Worm (Caenorhabditis elegans) whole organism, late embryonic: Measurements from ENCODE around the gene C41G11.1.

Source experiments
- C08G9.2 ChIP-seq: sonication (generic microtip); optimal IDR thresholded peaks from 2 replicates; lab custom pipeline; 2016; ENCODE audit warnings: mild to moderate bottlenecking, missing genetic modification characterization, moderate library complexity, missing compliant biosample characterization
- C38D4.7 ChIP-seq: fragments of 200-800 bp; sonication (Bioruptor generic); optimal IDR thresholded peaks from 2 replicates; lab custom pipeline; 2018; ENCODE audit warnings: mild to moderate bottlenecking, missing genetic modification characterization, moderate library complexity, missing compliant biosample characterization
- K02D7.2 ChIP-seq: sonication (generic microtip); optimal IDR thresholded peaks from 2 replicates; lab custom pipeline; 2017; ENCODE audit warnings: mild to moderate bottlenecking, missing genetic modification characterization, missing compliant biosample characterization
- T23F11.4 ChIP-seq: fragments of 200-800 bp; sonication (Bioruptor generic); optimal IDR thresholded peaks from 2 replicates; lab custom pipeline; 2018; ENCODE audit warnings: mild to moderate bottlenecking, missing genetic modification characterization, missing compliant biosample characterization
- ama-1 ChIP-seq: fragments of 150-350 bp; optimal IDR thresholded peaks from 2 replicates; lab custom pipeline; 2014
- ceh-14 ChIP-seq: sonication (generic microtip); optimal IDR thresholded peaks from 2 replicates; lab custom pipeline; 2016; ENCODE audit warnings: missing genotype, missing genetic modification characterization, missing compliant biosample characterization
- ceh-19 ChIP-seq: fragments of 200-800 bp; sonication (Bioruptor generic); optimal IDR thresholded peaks from 2 replicates; lab custom pipeline; 2018; ENCODE audit warnings: mild to moderate bottlenecking, missing genetic modification characterization, missing compliant biosample characterization
- ceh-2 ChIP-seq: sonication (generic microtip); optimal IDR thresholded peaks from 2 replicates; lab custom pipeline; 2016; ENCODE audit warnings: missing genotype, missing genetic modification characterization, missing compliant biosample characterization
- ceh-22 ChIP-seq: sonication (generic microtip); optimal IDR thresholded peaks from 2 replicates; lab custom pipeline; 2017; ENCODE audit warnings: missing biosample characterization, missing genetic modification characterization
- ceh-31 ChIP-seq: sonication (generic microtip); optimal IDR thresholded peaks from 2 replicates; lab custom pipeline; 2016; ENCODE audit warnings: missing genetic modification characterization, missing compliant biosample characterization
- ceh-34 ChIP-seq: sonication (generic microtip); optimal IDR thresholded peaks from 2 replicates; lab custom pipeline; 2016; ENCODE audit warnings: mild to moderate bottlenecking, missing genetic modification characterization, missing compliant biosample characterization
- ceh-9 ChIP-seq: sonication (generic microtip); optimal IDR thresholded peaks from 2 replicates; lab custom pipeline; 2016; ENCODE audit warnings: mild to moderate bottlenecking, missing genetic modification characterization, inconsistent platforms, missing compliant biosample characterization
- che-1 ChIP-seq: sonication (generic microtip); optimal IDR thresholded peaks from 2 replicates; lab custom pipeline; 2016; ENCODE audit warnings: mild to moderate bottlenecking, missing genetic modification characterization, missing compliant biosample characterization
- dmd-4 ChIP-seq: sonication (generic microtip); optimal IDR thresholded peaks from 2 replicates; lab custom pipeline; 2016; ENCODE audit warnings: borderline replicate concordance, missing genetic modification characterization, missing compliant biosample characterization
- elt-4 ChIP-seq: sonication (generic microtip); optimal IDR thresholded peaks from 2 replicates; lab custom pipeline; 2016; ENCODE audit warnings: missing genetic modification characterization, missing compliant biosample characterization
- ets-4 ChIP-seq: sonication (generic microtip); optimal IDR thresholded peaks from 2 replicates; lab custom pipeline; 2016; ENCODE audit warnings: missing genetic modification characterization, missing compliant biosample characterization
- eyg-1 ChIP-seq: sonication (generic microtip); optimal IDR thresholded peaks from 2 replicates; lab custom pipeline; 2016; ENCODE audit warnings: missing genotype, missing genetic modification characterization, missing compliant biosample characterization
- fax-1 ChIP-seq: sonication (generic microtip); optimal IDR thresholded peaks from 2 replicates; lab custom pipeline; 2016; ENCODE audit warnings: missing genotype, missing genetic modification characterization, missing compliant biosample characterization
- hlh-13 ChIP-seq: fragments of 200-800 bp; sonication (Bioruptor generic); optimal IDR thresholded peaks from 2 replicates; lab custom pipeline; 2018; ENCODE audit warnings: mild to moderate bottlenecking, missing genetic modification characterization, missing compliant biosample characterization
- hlh-30 ChIP-seq: sonication (generic microtip); optimal IDR thresholded peaks from 2 replicates; lab custom pipeline; 2017; ENCODE audit warnings: antibody characterized with exemption, missing genetic modification characterization, missing compliant biosample characterization; ENCODE audit not compliant: insufficient read depth
- hlh-8 ChIP-seq: sonication (generic microtip); optimal IDR thresholded peaks from 2 replicates; lab custom pipeline; 2016; ENCODE audit warnings: missing genotype, missing genetic modification characterization, missing compliant biosample characterization
- lin-11 ChIP-seq: fragments of 200-800 bp; sonication (Bioruptor generic); optimal IDR thresholded peaks from 2 replicates; lab custom pipeline; 2018; ENCODE audit warnings: mild to moderate bottlenecking, missing genetic modification characterization, missing compliant biosample characterization
- nfya-1 ChIP-seq: sonication (generic microtip); optimal IDR thresholded peaks from 2 replicates; lab custom pipeline; 2017; ENCODE audit warnings: missing genetic modification characterization, mild to moderate bottlenecking, missing compliant biosample characterization, antibody characterized with exemption, moderate library complexity
- pag-3 ChIP-seq: sonication (generic microtip); optimal IDR thresholded peaks from 2 replicates; lab custom pipeline; 2016; ENCODE audit warnings: missing compliant biosample characterization, missing genetic modification characterization, borderline replicate concordance
- pax-1 ChIP-seq: fragments of 150-350 bp; optimal IDR thresholded peaks from 2 replicates; lab custom pipeline; 2014; ENCODE audit warnings: missing biosample characterization, missing genetic modification characterization
- pqm-1 ChIP-seq: sonication (generic microtip); optimal IDR thresholded peaks from 2 replicates; lab custom pipeline; 2016; ENCODE audit warnings: missing genetic modification characterization, missing compliant biosample characterization
- ref-2 ChIP-seq: sonication (generic microtip); optimal IDR thresholded peaks from 2 replicates; lab custom pipeline; 2016; ENCODE audit warnings: missing genetic modification characterization, missing compliant biosample characterization
- sdc-2 ChIP-seq: sonication (generic microtip); optimal IDR thresholded peaks from 2 replicates; lab custom pipeline; 2016; ENCODE audit warnings: missing genotype, missing genetic modification characterization, missing compliant biosample characterization
- syd-9 ChIP-seq: sonication (generic microtip); optimal IDR thresholded peaks from 2 replicates; lab custom pipeline; 2016; ENCODE audit warnings: mild to moderate bottlenecking, missing genetic modification characterization, moderate library complexity, missing compliant biosample characterization
- unc-3 ChIP-seq, 2 experiments: fragments of 200-800 bp in 1 of 2; sonication (Bioruptor generic) in 1 of 2; sonication (generic microtip) in 1 of 2; conservative IDR thresholded peaks in 1 of 2; optimal IDR thresholded peaks in 1 of 2; 2 replicates each; pipeline versions ENCODE4 v1.3.6 to Lab custom; 2016 to 2022; ENCODE audit warnings: missing compliant biosample characterization in 2 of 2, missing genetic modification characterization in 2 of 2, missing genetic modification reagents in 1 of 2

C41G11.1 gene

ce11 chrX:5672615-5673014, 47.4 kb downstream of the C41G11.1 start:
- TF ChIP-seq K02D7.2 (no peak), pqm-1 (tag; lab: Kevin White, UChicago) (no peak), unc-3 (GFP tag; conservative IDR thresholded peaks at IDR 0.05; lab: Robert Waterston, UW) (no peak), unc-3 (tag; optimal IDR thresholded peaks at IDR 0.05; lab: Kevin White, UChicago) (no peak), ama-1 (lab: Kevin White, UChicago) (no peak), eyg-1 (no peak), ceh-14 (tag; lab: Kevin White, UChicago) (no peak), C08G9.2 (tag; lab: Kevin White, UChicago) (no peak), pag-3 (tag; lab: Kevin White, UChicago) (no peak), ceh-9 (tag; lab: Kevin White, UChicago) (no peak), elt-4 (tag; lab: Kevin White, UChicago) (no peak)

- no peak for TF ChIP-seq ceh-34 (tag; lab: Kevin White, UChicago)
- TF ChIP-seq ceh-31, result no peak
- TF ChIP-seq dmd-4 (tag; lab: Kevin White, UChicago), result no peak
- TF ChIP-seq hlh-30 (tag; lab: Kevin White, UChicago), result no peak
- no peak for TF ChIP-seq nfya-1 (tag; lab: Kevin White, UChicago)
- TF ChIP-seq ceh-2, result no peak
- no peak for TF ChIP-seq hlh-8
- TF ChIP-seq sdc-2 (tag; lab: Kevin White, UChicago), result no peak
- no peak for TF ChIP-seq ets-4 (tag; lab: Kevin White, UChicago)
- TF ChIP-seq elt-4 (tag; lab: Kevin White, UChicago), result no peak
Observed at ce11 chrX:5670829-5671228, 49.2 kb downstream of the C41G11.1 start.

DNA sequence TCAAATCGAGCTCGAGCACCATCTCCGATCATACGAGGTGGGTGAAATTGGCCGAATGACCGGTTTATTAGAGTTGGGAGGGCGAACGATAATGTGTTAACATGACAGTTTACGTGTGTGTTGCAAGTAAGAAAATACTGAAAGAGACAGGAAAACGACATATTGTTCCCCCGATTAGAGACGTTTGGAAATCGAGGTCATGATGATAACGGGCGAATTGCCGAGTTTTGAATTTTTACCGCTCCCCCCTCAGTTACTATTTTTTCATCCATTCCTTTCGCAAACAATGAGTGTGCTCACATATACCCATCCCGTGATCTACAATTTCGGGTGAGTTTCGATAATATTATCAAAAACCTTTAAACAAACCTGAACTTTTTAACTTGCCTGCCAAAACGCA, 50.3 kb downstream of the C41G11.1 start:
- TF ChIP-seq pax-1, result no peak
- no peak for TF ChIP-seq ceh-34 (tag; lab: Kevin White, UChicago)
- TF ChIP-seq T23F11.4 (GFP tag; lab: Kevin White, UChicago), result no peak
- TF ChIP-seq hlh-13 (GFP tag; lab: Kevin White, UChicago), result no peak
- TF ChIP-seq ceh-9 (tag; lab: Kevin White, UChicago), result no peak
- no peak for TF ChIP-seq sdc-2 (tag; lab: Kevin White, UChicago)
- no peak for TF ChIP-seq che-1 (tag; lab: Kevin White, UChicago)
- TF ChIP-seq syd-9 (tag; lab: Kevin White, UChicago), result no peak
- no peak for TF ChIP-seq ref-2
- TF ChIP-seq ceh-19 (GFP tag; lab: Kevin White, UChicago), result no peak
- no peak for TF ChIP-seq ceh-22
- no peak for TF ChIP-seq hlh-30 (tag; lab: Kevin White, UChicago)
- TF ChIP-seq fax-1 (tag; lab: Kevin White, UChicago), result no peak
- TF ChIP-seq C38D4.7 (GFP tag; lab: Kevin White, UChicago), result no peak
- TF ChIP-seq ceh-31, result no peak
- TF ChIP-seq lin-11 (tag; lab: Kevin White, UChicago), result no peak
